Worm (Caenorhabditis elegans): Measurements from ENCODE around the gene R03H10.2.

Gene R03H10.2

DNA sequence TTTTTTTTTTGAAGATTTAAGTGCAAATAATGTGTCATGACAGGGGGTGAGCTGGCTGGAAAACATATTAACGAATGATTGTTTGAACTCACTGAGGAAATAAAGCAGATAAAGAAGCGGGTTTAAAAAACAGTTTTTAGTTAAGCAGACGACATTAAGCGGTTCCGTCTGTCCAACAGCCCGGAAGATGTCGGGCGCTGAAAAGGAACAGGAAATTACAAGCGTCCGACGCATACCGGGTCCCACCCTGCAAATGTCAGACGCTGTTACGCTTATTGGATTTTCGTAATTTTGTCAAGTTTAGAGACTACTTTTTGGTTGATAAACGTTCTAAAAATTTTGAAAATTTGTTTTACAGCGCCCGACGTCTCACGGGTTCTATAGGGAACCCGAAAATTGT is 4.0 kb downstream of the R03H10.2 start:
- TF ChIP-seq mes-2 (tag; optimal IDR thresholded peaks at IDR 0.05; ENCODE audit: poor library complexity, severe bottlenecking) (no peak), zag-1 (tag; optimal IDR thresholded peaks at IDR 0.05) (no peak), hmg-1.1 (GFP tag; IDR thresholded peaks at IDR 0.05) (no peak), nhr-6 (tag; optimal IDR thresholded peaks at IDR 0.05) (no peak), aha-1 (tag) (peak; percentile 91), F10B5.3 (tag; optimal IDR thresholded peaks at IDR 0.05) (no peak), mxl-2 (GFP tag; conservative IDR thresholded peaks at IDR 0.05) (no peak), ceh-82 (tag; optimal IDR thresholded peaks at IDR 0.05) (no peak)

DNA sequence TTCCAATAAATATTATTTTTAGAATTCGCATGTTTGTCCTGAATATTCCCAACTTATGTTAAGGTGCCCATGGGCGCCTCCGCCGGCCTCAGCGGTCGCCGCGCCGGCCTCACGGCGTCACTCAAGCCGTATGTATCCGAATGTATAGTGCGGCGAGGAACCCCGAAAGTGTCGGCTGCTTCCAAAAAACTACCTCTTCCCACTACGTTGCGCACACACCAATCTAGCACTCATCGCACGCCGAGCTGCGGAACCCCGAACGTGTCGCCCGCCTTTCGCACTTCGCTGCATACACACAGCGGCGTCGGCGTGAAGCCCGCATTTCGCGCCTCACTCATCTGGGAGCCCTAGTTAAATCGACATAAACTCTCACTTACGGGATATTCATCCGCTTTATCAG is 12.3 kb downstream of the R03H10.2 start:
- TF ChIP-seq nhr-11 (tag; optimal IDR thresholded peaks at IDR 0.05) (no peak), egl-43 (GFP tag; IDR thresholded peaks at IDR 0.05) (0 out of 2 replicates have a peak, but pooled peaks have one; percentile 46), lin-38 (GFP tag; IDR thresholded peaks at IDR 0.05) (no peak), set-16 (GFP tag; IDR thresholded peaks at IDR 0.05) (peak; percentile 83)

- TF ChIP-seq aha-1 (tag) = peak; percentile 13
Observed at ce11 chrII:4168404-4168803, 12.8 kb downstream of the R03H10.2 start, which contains the start of gene R03H10.4. Gene R03H10.4 (minus strand): TSS chrII:4168504.

ce11 chrII:4170508-4170907 is 14.9 kb downstream of the R03H10.2 start, which contains the start of gene R03H10.5:
Gene R03H10.5 (minus strand): TSS chrII:4170608.
- TF ChIP-seq tra-1 (GFP tag; IDR thresholded peaks at IDR 0.05) (no peak), D1046.2 (GFP tag; IDR thresholded peaks at IDR 0.05) (no peak), nhr-111 (GFP tag; optimal IDR thresholded peaks at IDR 0.05) (no peak), F37D6.2 (tag; optimal IDR thresholded peaks at IDR 0.05) (no peak), ama-1 (optimal IDR thresholded peaks at IDR 0.05) (no peak)

- TF ChIP-seq aha-1 (tag) (peak; percentile 82), D1046.2 (GFP tag; IDR thresholded peaks at IDR 0.05) (no peak), spr-1 (tag; optimal IDR thresholded peaks at IDR 0.05) (no peak), egl-27 (tag; optimal IDR thresholded peaks at IDR 0.05) (no peak), R02D3.7 (tag; optimal IDR thresholded peaks at IDR 0.05) (no peak), daf-8 (GFP tag; IDR thresholded peaks at IDR 0.05) (no peak)
Observed at ce11 chrII:4173398-4173797, 17.8 kb downstream of the R03H10.2 start, which contains the start of gene R03H10.6. Gene R03H10.6 (minus strand): TSS chrII:4173498.

DNA sequence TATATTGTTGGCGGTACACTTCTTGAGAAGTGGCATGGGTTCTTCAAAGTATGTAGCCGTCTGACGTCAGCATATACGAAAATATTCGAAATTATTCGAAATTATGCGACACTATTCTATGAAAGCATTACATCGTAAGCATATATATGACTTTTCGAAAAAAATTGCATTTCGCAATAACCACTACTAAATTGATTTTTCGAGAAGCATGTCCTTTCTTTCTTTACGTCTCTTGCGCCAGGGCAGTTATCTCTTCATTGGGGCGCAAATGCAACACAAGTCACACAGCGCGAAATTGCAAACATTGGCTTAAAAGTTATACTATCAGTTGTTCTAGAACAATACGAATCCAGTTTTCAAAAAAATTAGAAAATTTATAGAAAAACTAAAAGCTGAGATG is 18.3 kb downstream of the R03H10.2 start:
- TF ChIP-seq lir-3 (tag; optimal IDR thresholded peaks at IDR 0.05) (no peak), gei-8 (GFP tag; optimal IDR thresholded peaks at IDR 0.05) (no peak), nhr-6 (tag; optimal IDR thresholded peaks at IDR 0.05) (no peak), fos-1 (tag; optimal IDR thresholded peaks at IDR 0.05) (no peak), ceh-62 (tag; optimal IDR thresholded peaks at IDR 0.05) (no peak), mes-2 (tag; optimal IDR thresholded peaks at IDR 0.05; ENCODE audit: poor library complexity, severe bottlenecking) (no peak), lin-1 (GFP tag; IDR thresholded peaks at IDR 0.05) (no peak), lsy-2 (tag; optimal IDR thresholded peaks at IDR 0.05) (no peak), sdz-12 (GFP tag; optimal IDR thresholded peaks at IDR 0.05) (no peak), zfp-3 (GFP tag; conservative IDR thresholded peaks at IDR 0.05) (no peak), daf-19 (GFP tag; conservative IDR thresholded peaks at IDR 0.05) (no peak), mxl-2 (GFP tag; conservative IDR thresholded peaks at IDR 0.05) (no peak), duxl-1 (tag; optimal IDR thresholded peaks at IDR 0.05; ENCODE audit: poor library complexity) (no peak), snpc-1.2 (GFP tag; IDR thresholded peaks at IDR 0.05) (no peak), cey-2 (tag; optimal IDR thresholded peaks at IDR 0.05; ENCODE audit: borderline replicate concordance, insufficient read depth) (no peak)
